Worm (Caenorhabditis elegans) whole organism, L4/young adult: Measurements from ENCODE around the gene raga-1.

ENCODE experiments used
- dao-5 ChIP-seq: sonication (generic microtip); optimal IDR thresholded peaks from 2 replicates; lab custom pipeline; 2016; ENCODE audit warnings: missing genotype, missing genetic modification characterization, moderate library complexity, missing compliant biosample characterization
- him-1 ChIP-seq: sonication (generic microtip); optimal IDR thresholded peaks from 2 replicates; lab custom pipeline; 2016; ENCODE audit warnings: missing genotype, missing genetic modification reagents, missing genetic modification characterization, missing compliant biosample characterization

- no peak for TF ChIP-seq him-1 (tag; lab: Kevin White, UChicago)
- TF ChIP-seq dao-5: no peak
Measured at ce11 chrII:11297217-11297738, 3.9 kb upstream of the raga-1 start, which contains the start of gene saps-1.
